Fruit fly (Drosophila melanogaster): ENCODE measurements around the gene CHKov1.

CHKov1 gene

dm6 chr3R:25322657-25323056, 6.5 kb downstream of the CHKov1 start, which contains the start of gene CG10562:
TSS of gene CG10562 (minus strand) at chr3R:25322757.
- TF ChIP-seq CG9705 (GFP tag; optimal IDR thresholded peaks at IDR 0.05) (no peak), Abd-B (GFP tag; optimal IDR thresholded peaks at IDR 0.05) (no peak), woc (GFP tag; optimal IDR thresholded peaks at IDR 0.05) (no peak), br (GFP tag; optimal IDR thresholded peaks at IDR 0.05) (no peak), Hnf4 (GFP tag; optimal IDR thresholded peaks at IDR 0.05) (no peak), tai (GFP tag; optimal IDR thresholded peaks at IDR 0.05) (no peak)

dm6 chr3R:25321681-25322080, 7.4 kb downstream of the CHKov1 start:
- no peak for TF ChIP-seq CG32264 (GFP tag; optimal IDR thresholded peaks at IDR 0.05)
- TF ChIP-seq psq (GFP tag; optimal IDR thresholded peaks at IDR 0.05), result no peak
- TF ChIP-seq Hr78 (GFP tag; optimal IDR thresholded peaks at IDR 0.05), result no peak
- no peak for TF ChIP-seq Dfd (GFP tag; optimal IDR thresholded peaks at IDR 0.05)
- no peak for TF ChIP-seq Sp1 (GFP tag; optimal IDR thresholded peaks at IDR 0.05)
- no peak for TF ChIP-seq rgr (GFP tag; optimal IDR thresholded peaks at IDR 0.05)
- TF ChIP-seq dmrt93B (GFP tag; optimal IDR thresholded peaks at IDR 0.05), result no peak
- TF ChIP-seq Hnf4 (GFP tag; optimal IDR thresholded peaks at IDR 0.05), result no peak
- no peak for TF ChIP-seq Mio (GFP tag; optimal IDR thresholded peaks at IDR 0.05)
- no peak for TF ChIP-seq Jra (GFP tag; optimal IDR thresholded peaks at IDR 0.05)
- TF ChIP-seq CG9705 (GFP tag; optimal IDR thresholded peaks at IDR 0.05), result no peak

- TF ChIP-seq foxo (GFP tag; optimal IDR thresholded peaks at IDR 0.05) (no peak), Rel (GFP tag; optimal IDR thresholded peaks at IDR 0.05) (no peak), Rel (tag; optimal IDR thresholded peaks at IDR 0.05) (peak; percentile 83), HLH106 (tag; optimal IDR thresholded peaks at IDR 0.05) (no peak), N (GFP tag; optimal IDR thresholded peaks at IDR 0.05) (no peak)
Measured at dm6 chr3R:25320898-25321297, 8.2 kb downstream of the CHKov1 start.

- no peak for TF ChIP-seq CG9705 (GFP tag; optimal IDR thresholded peaks at IDR 0.05)
- no peak for TF ChIP-seq br (GFP tag; optimal IDR thresholded peaks at IDR 0.05)
- no peak for TF ChIP-seq Hnf4 (GFP tag; optimal IDR thresholded peaks at IDR 0.05)
- TF ChIP-seq rgr (GFP tag; optimal IDR thresholded peaks at IDR 0.05), result no peak
- no peak for TF ChIP-seq dl (GFP tag; optimal IDR thresholded peaks at IDR 0.05; ENCODE audit: insufficient read depth in 1 of 2, partially characterized antibody in 2 of 2)
- TF ChIP-seq sv (GFP tag; optimal IDR thresholded peaks at IDR 0.05), result no peak
- no peak for TF ChIP-seq fru (GFP tag; optimal IDR thresholded peaks at IDR 0.05)
- no peak for TF ChIP-seq N (GFP tag; optimal IDR thresholded peaks at IDR 0.05)
- TF ChIP-seq Hr78 (GFP tag; optimal IDR thresholded peaks at IDR 0.05), result no peak
- TF ChIP-seq jim (GFP tag; optimal IDR thresholded peaks at IDR 0.05), result no peak
- TF ChIP-seq CrebA (GFP tag; optimal IDR thresholded peaks at IDR 0.05; ENCODE audit: borderline replicate concordance), result no peak
- no peak for TF ChIP-seq h (GFP tag; optimal IDR thresholded peaks at IDR 0.05)
- TF ChIP-seq Hr83 (GFP tag; optimal IDR thresholded peaks at IDR 0.05; ENCODE audit: poor library complexity, severe bottlenecking), result no peak
- no peak for TF ChIP-seq OdsH (GFP tag; optimal IDR thresholded peaks at IDR 0.05)
Measured at dm6 chr3R:25320051-25320705, 8.9 kb downstream of the CHKov1 start, which contains the start of gene CG10560. TSS of gene CG10560 (minus strand) at chr3R:25320101.

- TF ChIP-seq lola (GFP tag; optimal IDR thresholded peaks at IDR 0.05) (no peak), jim (GFP tag; optimal IDR thresholded peaks at IDR 0.05) (no peak), HLH106 (tag; optimal IDR thresholded peaks at IDR 0.05) (no peak), h (GFP tag; optimal IDR thresholded peaks at IDR 0.05) (no peak), Mio (GFP tag; optimal IDR thresholded peaks at IDR 0.05) (no peak), CG9705 (GFP tag; optimal IDR thresholded peaks at IDR 0.05) (no peak), br (GFP tag; optimal IDR thresholded peaks at IDR 0.05) (no peak), Rel (GFP tag; optimal IDR thresholded peaks at IDR 0.05) (no peak), Rel (tag; optimal IDR thresholded peaks at IDR 0.05) (no peak), rgr (GFP tag; optimal IDR thresholded peaks at IDR 0.05) (no peak), Myc (optimal IDR thresholded peaks at IDR 0.05) (no peak), sage (GFP tag; optimal IDR thresholded peaks at IDR 0.05) (no peak), dl (GFP tag; optimal IDR thresholded peaks at IDR 0.05; ENCODE audit: insufficient read depth in 1 of 2, partially characterized antibody in 2 of 2) (no peak), GATAd (GFP tag; optimal IDR thresholded peaks at IDR 0.05) (no peak), usp (GFP tag; optimal IDR thresholded peaks at IDR 0.05) (no peak), CrebA (GFP tag; optimal IDR thresholded peaks at IDR 0.05; ENCODE audit: borderline replicate concordance) (no peak)
Measured at dm6 chr3R:25318011-25318410, 11.1 kb downstream of the CHKov1 start, which contains the start of gene CG10553. TSS of gene CG10553 (minus strand) at chr3R:25318111.
